Worm (Caenorhabditis elegans): Measurements from ENCODE around the gene F56D6.9.

DNA sequence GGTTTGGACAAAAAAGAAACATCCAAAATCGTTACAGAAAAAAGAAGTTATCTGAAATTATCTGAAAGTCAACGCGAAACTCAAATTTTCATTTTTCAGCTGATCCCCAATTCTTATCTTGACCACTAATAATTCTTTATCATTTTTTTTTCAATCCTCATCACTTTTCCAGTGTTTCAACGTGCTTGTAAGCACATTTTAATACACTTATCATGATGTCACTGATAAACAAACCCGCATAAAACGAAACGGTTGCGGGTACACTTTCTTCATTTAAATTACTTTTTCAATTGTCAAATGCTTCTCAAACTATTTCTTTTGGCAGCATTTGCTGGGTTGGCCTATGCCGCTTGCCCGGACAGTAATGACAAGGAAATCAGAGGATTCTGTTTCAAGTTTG, 29.8 kb downstream of the F56D6.9 start, which contains the start of gene clec-67:
- no peak for TF ChIP-seq lin-39 (tag; optimal IDR thresholded peaks at IDR 0.05)
- TF ChIP-seq nhr-237 (tag; optimal IDR thresholded peaks at IDR 0.05), result no peak
- TF ChIP-seq ceh-16 (tag; optimal IDR thresholded peaks at IDR 0.05), result no peak
- TF ChIP-seq nhr-77 (tag; optimal IDR thresholded peaks at IDR 0.05), result no peak
- TF ChIP-seq peb-1 (tag; optimal IDR thresholded peaks at IDR 0.05), result no peak
- no peak for TF ChIP-seq R02D3.7 (tag; optimal IDR thresholded peaks at IDR 0.05)
- no peak for TF ChIP-seq zag-1 (tag; optimal IDR thresholded peaks at IDR 0.05)
- no peak for TF ChIP-seq ztf-11 (tag; optimal IDR thresholded peaks at IDR 0.05)
- TF ChIP-seq elt-1 (tag; optimal IDR thresholded peaks at IDR 0.05), result no peak
- TF ChIP-seq alr-1 (tag; optimal IDR thresholded peaks at IDR 0.05), result no peak
- TF ChIP-seq unc-62 (GFP tag; optimal IDR thresholded peaks at IDR 0.05), result no peak
